Fruit fly (Drosophila melanogaster): ENCODE results near the gene RabGGTb.

RabGGTb gene

dm6 chr2L:2886613-2887537 lies 8.0 kb downstream of the RabGGTb start (continued):
- TF ChIP-seq ato (GFP tag; IDR thresholded peaks at IDR 0.05; ENCODE audit: partially characterized antibody): no peak
- TF ChIP-seq CG3726 (GFP tag; IDR thresholded peaks at IDR 0.05): no peak
- no peak for TF ChIP-seq tin (GFP tag; optimal IDR thresholded peaks at IDR 0.05)
- no peak for TF ChIP-seq CG18011 (GFP tag; optimal IDR thresholded peaks at IDR 0.05)
- TF ChIP-seq Gug (GFP tag; IDR thresholded peaks at IDR 0.05): no peak
- TF ChIP-seq gro (GFP tag; optimal IDR thresholded peaks at IDR 0.05): peak; percentile 13
- no peak for TF ChIP-seq Dip3 (GFP tag; optimal IDR thresholded peaks at IDR 0.05)
- no peak for TF ChIP-seq CG1647 (GFP tag; optimal IDR thresholded peaks at IDR 0.05)
- TF ChIP-seq CG5180 (GFP tag; optimal IDR thresholded peaks at IDR 0.05): peak; percentile 90
- TF ChIP-seq Side (GFP tag; optimal IDR thresholded peaks at IDR 0.05): no peak
- no peak for TF ChIP-seq nerfin-2 (GFP tag; IDR thresholded peaks at IDR 0.05; ENCODE audit: partially characterized antibody)
- no peak for TF ChIP-seq CG6813 (GFP tag; optimal IDR thresholded peaks at IDR 0.05)
- peak; percentile 32 for TF ChIP-seq sqz (GFP tag; optimal IDR thresholded peaks at IDR 0.05)
- no peak for TF ChIP-seq onecut (GFP tag; IDR thresholded peaks at IDR 0.05)
- no peak for TF ChIP-seq CG6254 (GFP tag; optimal IDR thresholded peaks at IDR 0.05)
- TF ChIP-seq ftz-f1 (GFP tag; optimal IDR thresholded peaks at IDR 0.05): no peak
- TF ChIP-seq CG11504 (tag; optimal IDR thresholded peaks at IDR 0.05): no peak
- TF ChIP-seq Elba2 (GFP tag; optimal IDR thresholded peaks at IDR 0.05): peak; percentile 73
- TF ChIP-seq gce (GFP tag; IDR thresholded peaks at IDR 0.05): no peak
- TF ChIP-seq CG1529 (GFP tag; optimal IDR thresholded peaks at IDR 0.05): no peak
- TF ChIP-seq CG15479 (GFP tag; optimal IDR thresholded peaks at IDR 0.05): no peak
- no peak for TF ChIP-seq CG12299 (tag; optimal IDR thresholded peaks at IDR 0.05)
- no peak for TF ChIP-seq Asciz (GFP tag; optimal IDR thresholded peaks at IDR 0.05)
- TF ChIP-seq Hr39 (optimal IDR thresholded peaks at IDR 0.05): no peak
- no peak for TF ChIP-seq CG14050 (GFP tag; IDR thresholded peaks at IDR 0.05)
- no peak for TF ChIP-seq CG31388 (GFP tag; optimal IDR thresholded peaks at IDR 0.05)
- TF ChIP-seq so (GFP tag; IDR thresholded peaks at IDR 0.05): no peak
- no peak for TF ChIP-seq CG12236 (GFP tag; optimal IDR thresholded peaks at IDR 0.05)
- no peak for TF ChIP-seq Xrp1 (GFP tag; IDR thresholded peaks at IDR 0.05)
- TF ChIP-seq CG11247 (GFP tag; IDR thresholded peaks at IDR 0.05): no peak
- TF ChIP-seq kah (GFP tag; optimal IDR thresholded peaks at IDR 0.05): no peak
- no peak for TF ChIP-seq CG12104 (GFP tag; optimal IDR thresholded peaks at IDR 0.05)
- TF ChIP-seq croc (GFP tag; conservative IDR thresholded peaks at IDR 0.05): no peak
- TF ChIP-seq abd-A (tag; optimal IDR thresholded peaks at IDR 0.05): peak; percentile 77
- TF ChIP-seq CG15073 (GFP tag; optimal IDR thresholded peaks at IDR 0.05): no peak
- no peak for TF ChIP-seq CG10321 (GFP tag; IDR thresholded peaks at IDR 0.05)
- TF ChIP-seq CG7745 (tag; optimal IDR thresholded peaks at IDR 0.05): peak; percentile 99
- TF ChIP-seq Trl (optimal IDR thresholded peaks at IDR 0.05): peak; percentile 94 to 99
- peak; percentile 48 for TF ChIP-seq Trl (GFP tag; optimal IDR thresholded peaks at IDR 0.05)
- TF ChIP-seq ewg (GFP tag; optimal IDR thresholded peaks at IDR 0.05): peak; percentile 48
- TF ChIP-seq CG11695 (GFP tag; IDR thresholded peaks at IDR 0.05): no peak
- TF ChIP-seq ATbp (GFP tag; optimal IDR thresholded peaks at IDR 0.05): peak; percentile 5
- no peak for TF ChIP-seq CG7556 (GFP tag; optimal IDR thresholded peaks at IDR 0.05)
- no peak for TF ChIP-seq twi (tag; optimal IDR thresholded peaks at IDR 0.05)
- no peak for TF ChIP-seq CG17186 (GFP tag; optimal IDR thresholded peaks at IDR 0.05)
- no peak for TF ChIP-seq H2.0 (GFP tag; IDR thresholded peaks at IDR 0.05)
- TF ChIP-seq slou (GFP tag; optimal IDR thresholded peaks at IDR 0.05): no peak
- no peak for TF ChIP-seq ranshi (GFP tag; IDR thresholded peaks at IDR 0.05)
- no peak for TF ChIP-seq CG31365 (tag; optimal IDR thresholded peaks at IDR 0.05)
- TF ChIP-seq sens (GFP tag): no peak

All from whole organism, embryonic.